Worm (Caenorhabditis elegans) whole organism, L4 larva: ENCODE data around the gene ref-2.
A peak's percentile ranks its signal among the peaks of the same experiment; 100 is the strongest.

Experiments
- D1046.2 ChIP-seq: fragments of 200-800 bp; sonication (Bioruptor generic); IDR thresholded peaks from 2 replicates; pipeline ENCODE4 v1.3.6; 2022; ENCODE audit warnings: missing genetic modification characterization, missing compliant biosample characterization
- F26F4.8 ChIP-seq: fragments of 200-800 bp; sonication (Bioruptor generic); conservative IDR thresholded peaks from 2 replicates; pipeline ENCODE4 v1.3.6; 2022; ENCODE audit warnings: missing genetic modification characterization, missing compliant biosample characterization
- F49E8.2 ChIP-seq: sonication (generic microtip); optimal IDR thresholded peaks from 2 replicates; lab custom pipeline; 2016; ENCODE audit warnings: missing compliant biosample characterization, mild to moderate bottlenecking, missing genetic modification characterization, borderline replicate concordance
- R02D3.7 ChIP-seq: fragments of 150-350 bp; sonication (generic microtip); optimal IDR thresholded peaks from 3 replicates; lab custom pipeline; 2014; ENCODE audit warnings: missing biosample characterization, missing genetic modification characterization
- T20F7.1 ChIP-seq: fragments of 200-800 bp; sonication (Bioruptor generic); optimal IDR thresholded peaks from 2 replicates; lab custom pipeline; 2018; ENCODE audit warnings: mild to moderate bottlenecking, missing genetic modification characterization, missing compliant biosample characterization
- Y48G9A.11 ChIP-seq: fragments of 200-800 bp; sonication (Bioruptor generic); IDR thresholded peaks from 2 replicates; pipeline ENCODE4 v1.3.6; 2022; ENCODE audit warnings: missing genetic modification reagents, missing genetic modification characterization, missing compliant biosample characterization
- Y75B8A.6 ChIP-seq: fragments of 200-800 bp; sonication (Bioruptor generic); IDR thresholded peaks from 2 replicates; pipeline ENCODE4 v1.3.6; 2022; ENCODE audit warnings: missing genetic modification reagents, missing genetic modification characterization, missing compliant biosample characterization
- aly-2 ChIP-seq: sonication (generic microtip); optimal IDR thresholded peaks from 2 replicates; lab custom pipeline; 2018; ENCODE audit warnings: missing biosample characterization, missing genetic modification characterization
- ceh-28 ChIP-seq: fragments of 150-350 bp; optimal IDR thresholded peaks from 2 replicates; lab custom pipeline; 2014; ENCODE audit warnings: missing biosample characterization, missing genetic modification reagents, missing genetic modification characterization
- ctbp-1 ChIP-seq: fragments of 200-800 bp; sonication (Bioruptor generic); IDR thresholded peaks from 2 replicates; pipeline ENCODE4 v1.3.6; 2022; ENCODE audit warnings: missing genetic modification reagents, missing genetic modification characterization, missing compliant biosample characterization
- daf-12 ChIP-seq: fragments of 150-350 bp; optimal IDR thresholded peaks from 2 replicates; lab custom pipeline; 2014; ENCODE audit warnings: missing biosample characterization, missing genetic modification reagents, missing genetic modification characterization
- daf-8 ChIP-seq: fragments of 200-800 bp; sonication (Bioruptor generic); IDR thresholded peaks from 2 replicates; pipeline ENCODE4 v1.3.6; 2022; ENCODE audit warnings: missing genetic modification characterization, missing compliant biosample characterization
- dmd-9 ChIP-seq: fragments of 200-800 bp; sonication (Bioruptor generic); IDR thresholded peaks from 2 replicates; pipeline ENCODE4 v1.3.6; 2022; ENCODE audit warnings: missing genetic modification reagents, missing genetic modification characterization, missing compliant biosample characterization
- dve-1 ChIP-seq: sonication (generic microtip); optimal IDR thresholded peaks from 2 replicates; lab custom pipeline; 2017; ENCODE audit warnings: antibody characterized with exemption, mild to moderate bottlenecking, missing genetic modification characterization, missing compliant biosample characterization; ENCODE audit not compliant: insufficient read depth
- egl-27 ChIP-seq: sonication (generic microtip); optimal IDR thresholded peaks from 3 replicates; lab custom pipeline; 2017; ENCODE audit warnings: missing biosample characterization, missing genetic modification reagents, missing genetic modification characterization
- egl-43 ChIP-seq: fragments of 200-800 bp; sonication (Bioruptor generic); IDR thresholded peaks from 2 replicates; pipeline ENCODE4 v1.3.6; 2022; ENCODE audit warnings: missing genetic modification reagents, missing genetic modification characterization, missing compliant biosample characterization
- fkh-10 ChIP-seq: fragments of 150-350 bp; optimal IDR thresholded peaks from 2 replicates; lab custom pipeline; 2014; ENCODE audit warnings: missing biosample characterization, missing genetic modification reagents, missing genetic modification characterization
- fos-1 ChIP-seq: fragments of 150-350 bp; optimal IDR thresholded peaks from 2 replicates; lab custom pipeline; 2014; ENCODE audit warnings: missing biosample characterization, missing genetic modification characterization
- gei-8 ChIP-seq: fragments of 200-800 bp; sonication (Bioruptor generic); optimal IDR thresholded peaks from 2 replicates; lab custom pipeline; 2018; ENCODE audit warnings: mild to moderate bottlenecking, missing genetic modification characterization, missing compliant biosample characterization
- hlh-30 ChIP-seq: sonication (generic microtip); optimal IDR thresholded peaks from 2 replicates; lab custom pipeline; 2017; ENCODE audit warnings: antibody characterized with exemption, mild to moderate bottlenecking, missing genetic modification characterization, missing compliant biosample characterization; ENCODE audit not compliant: insufficient read depth
- jun-1 ChIP-seq: fragments of 150-350 bp; optimal IDR thresholded peaks from 2 replicates; lab custom pipeline; 2014; ENCODE audit warnings: missing biosample characterization, missing genetic modification reagents, missing genetic modification characterization
- lin-39 ChIP-seq: fragments of 150-350 bp; optimal IDR thresholded peaks from 2 replicates; lab custom pipeline; 2014; ENCODE audit warnings: missing biosample characterization, missing genetic modification reagents, missing genetic modification characterization
- lir-3 ChIP-seq: sonication (generic microtip); optimal IDR thresholded peaks from 2 replicates; lab custom pipeline; 2016; ENCODE audit warnings: mild to moderate bottlenecking, missing genetic modification characterization, missing compliant biosample characterization
- lsy-2 ChIP-seq, 2 experiments: fragments of 150-350 bp in 1 of 2; sonication (generic microtip) in 1 of 2; optimal IDR thresholded peaks; 2 replicates each; lab custom pipeline; 2014 to 2017; ENCODE audit warnings: missing biosample characterization in 2 of 2, missing genetic modification characterization in 2 of 2
- mdl-1 ChIP-seq, 2 experiments: fragments of 150-350 bp in 1 of 2; sonication (generic microtip) in 1 of 2; optimal IDR thresholded peaks; 2 replicates each; lab custom pipeline; 2014 to 2017; ENCODE audit warnings: missing biosample characterization in 2 of 2, missing genetic modification characterization in 2 of 2
- mes-2 ChIP-seq: sonication (generic microtip); optimal IDR thresholded peaks from 2 replicates; lab custom pipeline; 2016; ENCODE audit warnings: missing genotype, mild to moderate bottlenecking, missing genetic modification characterization, missing compliant biosample characterization; ENCODE audit not compliant: poor library complexity, severe bottlenecking
- nhr-10 ChIP-seq: fragments of 150-350 bp; optimal IDR thresholded peaks from 2 replicates; lab custom pipeline; 2014; ENCODE audit warnings: missing biosample characterization, missing genetic modification characterization
- nhr-237 ChIP-seq: sonication (generic microtip); optimal IDR thresholded peaks from 2 replicates; lab custom pipeline; 2017; ENCODE audit warnings: missing biosample characterization, missing genetic modification characterization
- nhr-41 ChIP-seq: fragments of 200-800 bp; sonication (Bioruptor generic); IDR thresholded peaks from 2 replicates; pipeline ENCODE4 v1.3.6; 2022; ENCODE audit warnings: missing genetic modification reagents, missing genetic modification characterization, missing compliant biosample characterization
- nhr-48 ChIP-seq: sonication (generic microtip); optimal IDR thresholded peaks from 2 replicates; lab custom pipeline; 2016; ENCODE audit warnings: mild to moderate bottlenecking, missing genetic modification characterization, missing compliant biosample characterization
- nhr-6 ChIP-seq: fragments of 150-350 bp; optimal IDR thresholded peaks from 2 replicates; lab custom pipeline; 2014; ENCODE audit warnings: missing biosample characterization, missing genetic modification characterization
- nhr-77 ChIP-seq: fragments of 150-350 bp; optimal IDR thresholded peaks from 2 replicates; lab custom pipeline; 2014; ENCODE audit warnings: missing biosample characterization, missing genetic modification characterization
- pqm-1 ChIP-seq: sonication (generic microtip); optimal IDR thresholded peaks from 2 replicates; lab custom pipeline; 2017; ENCODE audit warnings: missing biosample characterization, missing genetic modification characterization
- rbr-2 ChIP-seq: sonication (generic microtip); optimal IDR thresholded peaks from 2 replicates; lab custom pipeline; 2016; ENCODE audit warnings: missing genotype, missing genetic modification characterization, missing compliant biosample characterization
- saeg-2 ChIP-seq: fragments of 200-800 bp; sonication (Bioruptor generic); IDR thresholded peaks from 2 replicates; pipeline ENCODE4 v1.3.6; 2022; ENCODE audit warnings: missing genetic modification reagents, missing genetic modification characterization, missing compliant biosample characterization
- skn-1 ChIP-seq: fragments of 150-350 bp; optimal IDR thresholded peaks from 2 replicates; lab custom pipeline; 2014; ENCODE audit warnings: missing biosample characterization, missing genetic modification characterization
- tra-1 ChIP-seq: fragments of 200-800 bp; sonication (Bioruptor generic); IDR thresholded peaks from 2 replicates; pipeline ENCODE4 v1.3.6; 2022; ENCODE audit warnings: missing genetic modification reagents, missing genetic modification characterization, missing compliant biosample characterization
- unc-130 ChIP-seq: sonication (generic microtip); optimal IDR thresholded peaks from 2 replicates; lab custom pipeline; 2016; ENCODE audit warnings: missing genetic modification reagents, missing genetic modification characterization, missing compliant biosample characterization
- unc-39 ChIP-seq: sonication (generic microtip); optimal IDR thresholded peaks from 2 replicates; lab custom pipeline; 2017; ENCODE audit warnings: missing biosample characterization, missing genetic modification characterization
- unc-62 ChIP-seq, 3 experiments: fragments of 150-350 bp in 1 of 3; sonication (generic microtip); optimal IDR thresholded peaks in 2 of 3; peaks in 1 of 3; 1 replicate in 1 of 3; 2 replicates in 2 of 3; lab custom pipeline; 2014 to 2017; ENCODE audit warnings: missing biosample characterization in 3 of 3, missing genetic modification characterization in 3 of 3, missing genetic modification reagents in 3 of 3, missing genotype in 1 of 3
- vab-7 ChIP-seq: fragments of 200-800 bp; sonication (Bioruptor generic); IDR thresholded peaks from 2 replicates; pipeline ENCODE4 v1.3.6; 2022; ENCODE audit warnings: missing genetic modification reagents, missing genetic modification characterization, missing compliant biosample characterization
- zag-1 ChIP-seq: fragments of 150-350 bp; optimal IDR thresholded peaks from 2 replicates; lab custom pipeline; 2014; ENCODE audit warnings: missing biosample characterization, missing genetic modification characterization
- zip-11 ChIP-seq: fragments of 200-800 bp; sonication (Bioruptor generic); IDR thresholded peaks from 2 replicates; pipeline ENCODE4 v1.3.6; 2022; ENCODE audit warnings: missing genetic modification characterization, missing compliant biosample characterization
- zip-2 ChIP-seq: fragments of 150-350 bp; optimal IDR thresholded peaks from 2 replicates; lab custom pipeline; 2014; ENCODE audit warnings: missing biosample characterization, missing genetic modification characterization
- ztf-7 ChIP-seq: fragments of 150-350 bp; optimal IDR thresholded peaks from 2 replicates; lab custom pipeline; 2014; ENCODE audit warnings: missing biosample characterization, missing genetic modification characterization

The ref-2 gene

ce11 chrX:7750084-7750483 is 6.0 kb downstream of the ref-2 start:
- TF ChIP-seq F49E8.2 (tag; lab: Kevin White, UChicago) = no peak
- peak in 1 of 2 experiments; percentile 24 for TF ChIP-seq unc-62 (GFP tag; optimal IDR thresholded peaks at IDR 0.05 in 1 of 2; lab: Kevin White, UChicago)
- TF ChIP-seq unc-62 (tag; optimal IDR thresholded peaks at IDR 0.05; lab: Kevin White, UChicago) = no peak
- TF ChIP-seq, all 104 proteins: peak for 1

- peak in 1 of 2 experiments; percentile 24 for TF ChIP-seq unc-62 (GFP tag; optimal IDR thresholded peaks at IDR 0.05 in 1 of 2; lab: Kevin White, UChicago)
- no peak for TF ChIP-seq unc-62 (tag; optimal IDR thresholded peaks at IDR 0.05; lab: Kevin White, UChicago)
- no peak for TF ChIP-seq daf-12 (tag; lab: Kevin White, UChicago)
- TF ChIP-seq, all 104 proteins: peak for 1
Observed at ce11 chrX:7752770-7753169, 8.7 kb downstream of the ref-2 start, which contains the start of gene deg-1. deg-1 (plus strand) TSS chrX:7753070.

- TF ChIP-seq zip-11 (GFP tag; lab: Robert Waterston, UW) = no peak
- TF ChIP-seq lir-3 (tag; lab: Kevin White, UChicago) = peak; percentile 19
- no peak for TF ChIP-seq unc-39 (tag; lab: Kevin White, UChicago)
- no peak for TF ChIP-seq egl-27
- peak in 1 of 2 experiments; percentile 93 for TF ChIP-seq unc-62 (GFP tag; optimal IDR thresholded peaks at IDR 0.05 in 1 of 2; lab: Kevin White, UChicago)
- no peak for TF ChIP-seq unc-62 (tag; optimal IDR thresholded peaks at IDR 0.05; lab: Kevin White, UChicago)
- no peak; the same call in 1 of the 2 replicates for TF ChIP-seq D1046.2
- TF ChIP-seq zip-2 = no peak
- no peak for TF ChIP-seq pqm-1 (tag; lab: Kevin White, UChicago)
- no peak for TF ChIP-seq T20F7.1 (GFP tag; lab: Kevin White, UChicago)
- no peak for TF ChIP-seq ztf-7 (tag; lab: Kevin White, UChicago)
- TF ChIP-seq lin-39 (tag; lab: Kevin White, UChicago) = no peak
- peak; percentile 43 for TF ChIP-seq rbr-2 (tag; lab: Kevin White, UChicago)
- no peak for TF ChIP-seq daf-8 (GFP tag; lab: Robert Waterston, UW)
- TF ChIP-seq dmd-9 (GFP tag; lab: Robert Waterston, UW) = no peak
- TF ChIP-seq unc-130 (GFP tag; lab: Kevin White, UChicago) = peak; percentile 49
- peak; percentile 56; the same call in 1 of the 2 replicates for TF ChIP-seq Y48G9A.11
- TF ChIP-seq nhr-48 (tag; lab: Kevin White, UChicago) = peak; percentile 42
- no peak for TF ChIP-seq jun-1
- TF ChIP-seq R02D3.7 = no peak
- TF ChIP-seq vab-7 = no peak; the same call in 1 of the 2 replicates
- TF ChIP-seq ctbp-1 (GFP tag; lab: Robert Waterston, UW) = 0 out of 2 replicates have a peak, but pooled peaks have one; percentile 62
- no peak for TF ChIP-seq nhr-237 (tag; lab: Kevin White, UChicago)
- TF ChIP-seq skn-1 (tag; lab: Kevin White, UChicago) = no peak
- no peak for TF ChIP-seq saeg-2
- peak in 1 of 2 experiments; percentile 38 for TF ChIP-seq mdl-1 (tag; optimal IDR thresholded peaks at IDR 0.05; lab: Kevin White, UChicago)
- TF ChIP-seq fkh-10 (GFP tag; lab: Kevin White, UChicago) = no peak
- TF ChIP-seq gei-8 (GFP tag; lab: Kevin White, UChicago) = peak; percentile 3
- no peak for TF ChIP-seq nhr-10 (tag; lab: Kevin White, UChicago)
- peak; percentile 8 for TF ChIP-seq dve-1
- peak in 1 of 2 experiments; percentile 21 for TF ChIP-seq lsy-2 (tag; optimal IDR thresholded peaks at IDR 0.05; lab: Kevin White, UChicago)
- no peak for TF ChIP-seq aly-2 (tag; lab: Kevin White, UChicago)
- TF ChIP-seq Y75B8A.6 (GFP tag; lab: Robert Waterston, UW) = no peak
- no peak for TF ChIP-seq nhr-41 (GFP tag; lab: Robert Waterston, UW)
- TF ChIP-seq zag-1 = no peak
- TF ChIP-seq ceh-28 (tag; lab: Kevin White, UChicago) = no peak
- peak; percentile 57 for TF ChIP-seq mes-2 (tag; lab: Kevin White, UChicago)
- TF ChIP-seq nhr-6 = no peak
- TF ChIP-seq egl-43 (GFP tag; lab: Robert Waterston, UW) = no peak; the same call in 1 of the 2 replicates
- TF ChIP-seq tra-1 (GFP tag; lab: Robert Waterston, UW) = 0 out of 2 replicates have a peak, but pooled peaks have one; percentile 68
- TF ChIP-seq nhr-77 (tag; lab: Kevin White, UChicago) = no peak
- TF ChIP-seq F26F4.8 = peak; percentile 50; the same call in 1 of the 2 replicates
- TF ChIP-seq fos-1 (tag; lab: Kevin White, UChicago) = no peak
- peak; percentile 47 for TF ChIP-seq hlh-30 (tag; lab: Kevin White, UChicago)
Observed at ce11 chrX:7773714-7774318, 29.8 kb downstream of the ref-2 start.
